Fruit fly (Drosophila melanogaster): ENCODE results near the gene CAH6.

DNA sequence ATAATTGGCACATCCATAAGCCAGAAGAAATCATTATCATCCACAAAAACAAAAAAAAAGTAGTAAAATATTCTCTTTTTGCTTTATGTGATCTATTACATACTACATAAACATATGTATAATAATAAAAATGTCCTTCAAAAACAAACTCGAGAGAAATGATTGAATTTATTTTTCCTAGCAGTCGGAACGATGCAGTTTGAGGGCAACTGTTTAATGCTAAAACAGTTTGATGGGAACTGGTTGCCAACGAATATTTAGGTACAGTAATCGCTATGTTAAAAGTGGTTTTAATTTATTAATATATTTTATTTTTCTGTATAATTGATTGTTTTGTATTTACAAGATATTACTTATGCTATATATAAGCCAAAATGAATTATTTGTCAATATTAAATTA is 26.3 kb upstream of the CAH6 start:
- TF ChIP-seq D1 (tag; optimal IDR thresholded peaks at IDR 0.05) (no peak), CG15710 (tag; optimal IDR thresholded peaks at IDR 0.05) (no peak), rn (GFP tag; IDR thresholded peaks at IDR 0.05) (no peak), fd96Ca (GFP tag; IDR thresholded peaks at IDR 0.05) (no peak), CG9948 (tag; optimal IDR thresholded peaks at IDR 0.05) (no peak), Pif1A (GFP tag; optimal IDR thresholded peaks at IDR 0.05) (no peak), CG13204 (GFP tag; optimal IDR thresholded peaks at IDR 0.05) (no peak), CG10348 (GFP tag; IDR thresholded peaks at IDR 0.05) (no peak), Snoo (tag; optimal IDR thresholded peaks at IDR 0.05) (no peak)

Data from whole organism, pupa.